Worm (Caenorhabditis elegans) whole organism, L4 larva: ENCODE data around the gene C43H6.12.

Experiments used
- F37D6.2 ChIP-seq: sonication (generic microtip); optimal IDR thresholded peaks from 2 replicates; lab custom pipeline; 2016; ENCODE audit warnings: mild to moderate bottlenecking, missing genetic modification characterization, missing compliant biosample characterization
- T20F7.1 ChIP-seq: fragments of 200-800 bp; sonication (Bioruptor generic); optimal IDR thresholded peaks from 2 replicates; lab custom pipeline; 2018; ENCODE audit warnings: mild to moderate bottlenecking, missing genetic modification characterization, missing compliant biosample characterization
- ceh-82 ChIP-seq: sonication (generic microtip); optimal IDR thresholded peaks from 2 replicates; lab custom pipeline; 2017; ENCODE audit warnings: missing biosample characterization, missing genetic modification characterization
- fos-1 ChIP-seq: fragments of 150-350 bp; optimal IDR thresholded peaks from 2 replicates; lab custom pipeline; 2014; ENCODE audit warnings: missing biosample characterization, missing genetic modification characterization
- lin-1 ChIP-seq: fragments of 200-800 bp; sonication (Bioruptor generic); IDR thresholded peaks from 2 replicates; pipeline ENCODE4 v1.3.6; 2022; ENCODE audit warnings: missing genetic modification reagents, missing genetic modification characterization, missing compliant biosample characterization
- mdl-1 ChIP-seq, 2 experiments: fragments of 150-350 bp in 1 of 2; sonication (generic microtip) in 1 of 2; optimal IDR thresholded peaks; 2 replicates each; lab custom pipeline; 2014 to 2017; ENCODE audit warnings: missing biosample characterization in 2 of 2, missing genetic modification characterization in 2 of 2
- mdt-29 ChIP-seq: fragments of 200-800 bp; sonication (Bioruptor generic); IDR thresholded peaks from 2 replicates; pipeline ENCODE4 v1.3.6; 2022; ENCODE audit warnings: missing genetic modification reagents, missing genetic modification characterization, missing compliant biosample characterization
- nhr-25 ChIP-seq: sonication (generic microtip); optimal IDR thresholded peaks from 2 replicates; lab custom pipeline; 2017; ENCODE audit warnings: missing genetic modification characterization, mild to moderate bottlenecking, missing compliant biosample characterization, antibody characterized with exemption, moderate library complexity, borderline replicate concordance; ENCODE audit not compliant: insufficient read depth
- nhr-48 ChIP-seq: sonication (generic microtip); optimal IDR thresholded peaks from 2 replicates; lab custom pipeline; 2016; ENCODE audit warnings: mild to moderate bottlenecking, missing genetic modification characterization, missing compliant biosample characterization
- nhr-76 ChIP-seq: fragments of 150-350 bp; optimal IDR thresholded peaks from 2 replicates; lab custom pipeline; 2014; ENCODE audit warnings: missing biosample characterization, missing genetic modification characterization
- php-3 ChIP-seq: fragments of 200-800 bp; sonication (Bioruptor generic); IDR thresholded peaks from 2 replicates; pipeline ENCODE4 v1.3.6; 2022; ENCODE audit warnings: missing genetic modification reagents, missing genetic modification characterization, missing compliant biosample characterization
- zag-1 ChIP-seq: fragments of 150-350 bp; optimal IDR thresholded peaks from 2 replicates; lab custom pipeline; 2014; ENCODE audit warnings: missing biosample characterization, missing genetic modification characterization

DNA sequence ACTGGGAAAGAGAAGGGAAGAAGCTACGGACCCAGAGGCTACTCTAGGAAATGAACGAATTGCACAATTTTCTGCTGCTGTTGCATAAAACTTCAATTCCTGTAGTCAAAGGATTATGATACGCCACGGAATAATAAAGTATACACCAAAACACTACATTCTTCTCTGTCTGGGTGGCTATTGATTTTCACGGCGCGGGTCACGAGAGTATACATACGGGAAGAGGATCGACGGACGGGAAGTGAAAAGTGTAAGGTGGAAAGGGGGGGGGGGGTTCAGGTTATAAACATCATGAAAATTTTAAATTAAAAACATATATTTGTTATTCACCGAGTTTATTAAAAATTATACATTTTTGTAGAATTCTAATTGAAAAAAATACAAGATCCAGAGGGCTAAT is 29.9 kb downstream of the C43H6.12 start:
- TF ChIP-seq mdt-29 (GFP tag; lab: Robert Waterston, UW) (no peak), T20F7.1 (no peak), nhr-25 (tag; lab: Kevin White, UChicago) (no peak), mdl-1 (tag; optimal IDR thresholded peaks at IDR 0.05; lab: Kevin White, UChicago) (no peak), php-3 (GFP tag; lab: Robert Waterston, UW) (no peak), F37D6.2 (no peak), nhr-76 (no peak), zag-1 (no peak), ceh-82 (no peak), nhr-48 (tag; lab: Kevin White, UChicago) (no peak), fos-1 (tag; lab: Kevin White, UChicago) (no peak), lin-1 (GFP tag; lab: Robert Waterston, UW) (no peak)
